Worm (Caenorhabditis elegans) whole organism, young adult: ENCODE data around the gene F35C11.5.
A peak's percentile ranks its signal among the peaks of the same experiment; 100 is the strongest.

Experiments used
- B0019.2 ChIP-seq: fragments of 200-800 bp; sonication (Bioruptor generic); conservative IDR thresholded peaks from 2 replicates; pipeline ENCODE4 v1.3.6; 2022; ENCODE audit warnings: missing genetic modification reagents, missing genetic modification characterization, missing compliant biosample characterization
- B0336.3 ChIP-seq: fragments of 200-800 bp; sonication (Bioruptor generic); IDR thresholded peaks from 2 replicates; pipeline ENCODE4 v1.3.6; 2022; ENCODE audit warnings: missing genetic modification characterization, missing compliant biosample characterization
- D2030.7 ChIP-seq: fragments of 200-800 bp; sonication (Bioruptor generic); IDR thresholded peaks from 2 replicates; pipeline ENCODE4 v1.3.6; 2022; ENCODE audit warnings: missing genetic modification reagents, missing genetic modification characterization, missing compliant biosample characterization
- F22D6.2 ChIP-seq: sonication (generic microtip); optimal IDR thresholded peaks from 2 replicates; lab custom pipeline; 2016; ENCODE audit warnings: mild to moderate bottlenecking, missing genetic modification characterization, missing compliant biosample characterization
- F33H1.4 ChIP-seq: fragments of 200-800 bp; sonication (Bioruptor generic); IDR thresholded peaks from 2 replicates; pipeline ENCODE4 v1.3.6; 2022; ENCODE audit warnings: missing genetic modification reagents, missing genetic modification characterization, missing compliant biosample characterization
- F52B5.7 ChIP-seq: sonication (generic microtip); optimal IDR thresholded peaks from 2 replicates; lab custom pipeline; 2016; ENCODE audit warnings: mild to moderate bottlenecking, missing genetic modification characterization, missing compliant biosample characterization
- F57C9.4 ChIP-seq: sonication (generic microtip); optimal IDR thresholded peaks from 2 replicates; lab custom pipeline; 2017; ENCODE audit warnings: mild to moderate bottlenecking, missing genetic modification characterization, missing compliant biosample characterization
- T26A5.8 ChIP-seq: sonication (generic microtip); optimal IDR thresholded peaks from 2 replicates; lab custom pipeline; 2016; ENCODE audit warnings: missing genetic modification characterization, missing compliant biosample characterization
- ama-1 ChIP-seq, 3 experiments: fragments of 150-350 bp in 1 of 3; sonication (generic microtip) in 2 of 3; optimal IDR thresholded peaks; 2 replicates each; lab custom pipeline; 2014 to 2018; ENCODE audit warnings: missing biosample characterization in 2 of 3, missing genetic modification characterization in 2 of 3, missing genetic modification reagents in 2 of 3
- atf-7 ChIP-seq: sonication (generic microtip); optimal IDR thresholded peaks from 2 replicates; lab custom pipeline; 2017; ENCODE audit warnings: mild to moderate bottlenecking, missing genetic modification characterization, missing compliant biosample characterization
- bed-2 ChIP-seq: fragments of 200-800 bp; sonication (Bioruptor generic); IDR thresholded peaks from 2 replicates; pipeline ENCODE4 v1.3.6; 2022; ENCODE audit warnings: missing genetic modification reagents, missing genetic modification characterization, missing compliant biosample characterization
- cebp-1 ChIP-seq, 2 experiments: fragments of 200-800 bp in 1 of 2; sonication (Bioruptor generic) in 1 of 2; sonication (generic microtip) in 1 of 2; IDR thresholded peaks in 1 of 2; optimal IDR thresholded peaks in 1 of 2; 2 replicates each; pipeline versions ENCODE4 v1.3.6 to Lab custom; 2017 to 2022; ENCODE audit warnings: missing compliant biosample characterization in 2 of 2, missing genetic modification characterization in 2 of 2, mild to moderate bottlenecking in 1 of 2, missing genetic modification reagents in 1 of 2, moderate library complexity in 1 of 2
- ceh-91 ChIP-seq: fragments of 200-800 bp; sonication (Bioruptor generic); IDR thresholded peaks from 2 replicates; pipeline ENCODE4 v1.3.6; 2022; ENCODE audit warnings: missing genetic modification reagents, missing genetic modification characterization, missing compliant biosample characterization
- dox-1 ChIP-seq: fragments of 200-800 bp; sonication (Bioruptor generic); IDR thresholded peaks from 2 replicates; pipeline ENCODE4 v1.3.6; 2022; ENCODE audit warnings: missing genetic modification reagents, missing genetic modification characterization, missing compliant biosample characterization
- dpl-1 ChIP-seq: fragments of 150-350 bp; optimal IDR thresholded peaks from 2 replicates; lab custom pipeline; 2014; ENCODE audit warnings: missing biosample characterization, missing genetic modification reagents, missing genetic modification characterization
- efl-1 ChIP-seq: fragments of 150-350 bp; optimal IDR thresholded peaks from 2 replicates; lab custom pipeline; 2014; ENCODE audit warnings: missing biosample characterization, missing genetic modification reagents, missing genetic modification characterization
- egrh-3 ChIP-seq: fragments of 200-800 bp; sonication (Bioruptor generic); IDR thresholded peaks from 2 replicates; pipeline ENCODE4 v1.3.6; 2022; ENCODE audit warnings: missing genetic modification reagents, missing genetic modification characterization, missing compliant biosample characterization
- ekl-4 ChIP-seq: fragments of 200-800 bp; sonication (Bioruptor generic); IDR thresholded peaks from 2 replicates; pipeline ENCODE4 v1.3.6; 2022; ENCODE audit warnings: missing genetic modification reagents, missing genetic modification characterization, missing compliant biosample characterization
- gei-17 ChIP-seq: fragments of 200-800 bp; sonication (Bioruptor generic); optimal IDR thresholded peaks from 2 replicates; lab custom pipeline; 2018; ENCODE audit warnings: mild to moderate bottlenecking, missing genetic modification characterization, missing compliant biosample characterization
- him-1 ChIP-seq: sonication (generic microtip); optimal IDR thresholded peaks from 2 replicates; lab custom pipeline; 2016; ENCODE audit warnings: missing genotype, missing genetic modification reagents, missing genetic modification characterization, missing compliant biosample characterization
- hlh-12 ChIP-seq: sonication (generic microtip); optimal IDR thresholded peaks from 2 replicates; lab custom pipeline; 2016; ENCODE audit warnings: missing genetic modification characterization, missing compliant biosample characterization
- hmg-20 ChIP-seq: fragments of 200-800 bp; sonication (Bioruptor generic); IDR thresholded peaks from 2 replicates; pipeline ENCODE4 v1.3.6; 2022; ENCODE audit warnings: missing genetic modification reagents, missing genetic modification characterization, missing compliant biosample characterization
- lag-1 ChIP-seq: fragments of 200-800 bp; sonication (Bioruptor generic); IDR thresholded peaks from 2 replicates; pipeline ENCODE4 v1.3.6; 2022; ENCODE audit warnings: missing genetic modification reagents, missing genetic modification characterization, missing compliant biosample characterization
- let-607 ChIP-seq, 2 experiments: fragments of 200-800 bp in 1 of 2; sonication (Bioruptor generic) in 1 of 2; sonication (generic microtip) in 1 of 2; optimal IDR thresholded peaks; 2 replicates each; lab custom pipeline; 2016 to 2018; ENCODE audit warnings: mild to moderate bottlenecking in 2 of 2, missing compliant biosample characterization in 2 of 2, missing genetic modification characterization in 2 of 2, moderate library complexity in 2 of 2, missing genotype in 1 of 2
- lin-54 ChIP-seq: fragments of 200-800 bp; sonication (Bioruptor generic); optimal IDR thresholded peaks from 2 replicates; lab custom pipeline; 2018; ENCODE audit warnings: mild to moderate bottlenecking, missing genetic modification characterization, missing compliant biosample characterization
- lsl-1 ChIP-seq: fragments of 200-800 bp; sonication (Bioruptor generic); optimal IDR thresholded peaks from 2 replicates; lab custom pipeline; 2018; ENCODE audit warnings: mild to moderate bottlenecking, missing genetic modification characterization, moderate library complexity, missing compliant biosample characterization
- lsy-27 ChIP-seq: sonication (generic microtip); optimal IDR thresholded peaks from 2 replicates; lab custom pipeline; 2017; ENCODE audit warnings: missing genetic modification characterization, mild to moderate bottlenecking, missing compliant biosample characterization, antibody characterized with exemption, missing genotype, borderline replicate concordance; ENCODE audit not compliant: insufficient read depth
- madf-6 ChIP-seq: fragments of 200-800 bp; sonication (Bioruptor generic); IDR thresholded peaks from 2 replicates; pipeline ENCODE4 v1.3.6; 2022; ENCODE audit warnings: missing genetic modification reagents, missing genetic modification characterization, missing compliant biosample characterization
- madf-8 ChIP-seq: fragments of 200-800 bp; sonication (Bioruptor generic); conservative IDR thresholded peaks from 2 replicates; pipeline ENCODE4 v1.3.6; 2022; ENCODE audit warnings: missing genetic modification reagents, missing genetic modification characterization, missing compliant biosample characterization
- nhr-120 ChIP-seq: fragments of 200-800 bp; sonication (Bioruptor generic); IDR thresholded peaks from 2 replicates; pipeline ENCODE4 v1.3.6; 2022; ENCODE audit warnings: missing genetic modification characterization, missing compliant biosample characterization
- nhr-80 ChIP-seq: sonication (generic microtip); optimal IDR thresholded peaks from 2 replicates; lab custom pipeline; 2016; ENCODE audit warnings: missing genetic modification characterization, missing compliant biosample characterization
- nhr-90 ChIP-seq: sonication (generic microtip); optimal IDR thresholded peaks from 2 replicates; lab custom pipeline; 2016; ENCODE audit warnings: missing genotype, mild to moderate bottlenecking, missing genetic modification characterization, missing compliant biosample characterization
- pbrm-1 ChIP-seq: fragments of 200-800 bp; sonication (Bioruptor generic); IDR thresholded peaks from 2 replicates; pipeline ENCODE4 v1.3.6; 2022; ENCODE audit warnings: missing genetic modification reagents, missing genetic modification characterization, missing compliant biosample characterization
- rcor-1 ChIP-seq: fragments of 200-800 bp; sonication (Bioruptor generic); IDR thresholded peaks from 2 replicates; pipeline ENCODE4 v1.3.6; 2022; ENCODE audit warnings: missing genetic modification reagents, missing genetic modification characterization, missing compliant biosample characterization
- snpc-3.4 ChIP-seq: sonication (generic microtip); optimal IDR thresholded peaks from 2 replicates; lab custom pipeline; 2017; ENCODE audit warnings: missing genetic modification characterization, mild to moderate bottlenecking, missing compliant biosample characterization, antibody characterized with exemption, moderate library complexity, missing genotype, missing genetic modification reagents
- somi-1 ChIP-seq: fragments of 200-800 bp; sonication (Bioruptor generic); optimal IDR thresholded peaks from 2 replicates; lab custom pipeline; 2018; ENCODE audit warnings: mild to moderate bottlenecking, missing genetic modification characterization, missing compliant biosample characterization
- xnd-1 ChIP-seq: sonication (generic microtip); optimal IDR thresholded peaks from 2 replicates; lab custom pipeline; 2016; ENCODE audit warnings: missing genotype, missing genetic modification reagents, missing genetic modification characterization, missing compliant biosample characterization
- ztf-28 ChIP-seq: fragments of 200-800 bp; sonication (Bioruptor generic); IDR thresholded peaks from 2 replicates; pipeline ENCODE4 v1.3.6; 2022; ENCODE audit warnings: missing genetic modification reagents, missing genetic modification characterization, missing compliant biosample characterization
- ztf-6 ChIP-seq: fragments of 200-800 bp; sonication (Bioruptor generic); IDR thresholded peaks from 2 replicates; pipeline ENCODE4 v1.3.6; 2022; ENCODE audit warnings: missing genetic modification reagents, missing genetic modification characterization, missing compliant biosample characterization

F35C11.5 gene

DNA sequence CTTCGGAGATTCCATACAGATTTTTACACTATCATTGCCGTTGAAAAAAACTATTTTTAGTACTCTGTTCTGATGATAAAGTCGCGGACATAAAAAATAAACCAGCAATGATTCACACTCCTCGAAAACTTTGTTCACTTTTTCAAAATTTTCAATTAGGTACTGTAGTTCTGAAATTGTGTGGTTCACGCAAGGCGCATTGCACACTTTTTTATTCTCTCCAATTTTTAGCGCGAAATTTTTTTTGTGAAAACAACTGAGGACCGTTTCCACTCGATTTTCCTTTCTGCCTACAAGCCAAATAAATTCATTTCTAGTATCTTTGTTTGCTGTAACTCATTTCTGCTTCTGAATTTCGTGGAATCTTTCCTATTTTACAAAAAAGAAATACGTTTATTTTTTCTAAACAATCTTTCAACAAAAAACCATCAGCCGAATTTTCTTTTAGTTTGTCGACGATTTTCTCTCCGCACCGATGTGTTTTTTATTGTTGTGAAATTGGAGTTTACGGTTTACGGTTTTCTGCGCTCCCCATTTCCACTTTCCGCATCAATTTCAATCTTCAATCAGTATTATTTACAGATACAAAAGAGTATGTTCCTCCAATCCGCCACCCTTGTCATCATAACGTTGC is at the start of gene F35C11.5:
F35C11.5 (plus strand) TSS at position 584 of the 634 bp plus-strand sequence.
- TF ChIP-seq atf-7 (tag; lab: Kevin White, UChicago) (no peak), xnd-1 (peak; percentile 88), madf-6 (GFP tag; lab: Robert Waterston, UW) (peak; percentile 92), egrh-3 (GFP tag; lab: Robert Waterston, UW) (no peak), lsy-27 (tag; lab: Kevin White, UChicago) (no peak), lin-54 (GFP tag; lab: Kevin White, UChicago) (peak; percentile 48), lsl-1 (GFP tag; lab: Kevin White, UChicago) (peak; percentile 93), cebp-1 (GFP tag; IDR thresholded peaks at IDR 0.05; lab: Robert Waterston, UW) (no peak), cebp-1 (tag; optimal IDR thresholded peaks at IDR 0.05; lab: Kevin White, UChicago) (no peak), ama-1 (optimal IDR thresholded peaks at IDR 0.05; lab: Kevin White, UChicago) (no peak), ama-1 (GFP tag; optimal IDR thresholded peaks at IDR 0.05; lab: Kevin White, UChicago) (no peak), efl-1 (GFP tag; lab: Kevin White, UChicago) (peak; percentile 86), D2030.7 (GFP tag; lab: Robert Waterston, UW) (peak; percentile 39; the same call in 1 of the 2 replicates), B0019.2 (GFP tag; lab: Robert Waterston, UW) (peak; percentile 45; the same call in 1 of the 2 replicates), him-1 (peak; percentile 13), dox-1 (peak; percentile 21; the same call in 1 of the 2 replicates), snpc-3.4 (tag; lab: Kevin White, UChicago) (peak; percentile 29), nhr-90 (no peak), F33H1.4 (GFP tag; lab: Robert Waterston, UW) (peak; percentile 67), dpl-1 (GFP tag; lab: Kevin White, UChicago) (peak; percentile 66), ceh-91 (GFP tag; lab: Robert Waterston, UW) (peak; percentile 79), hmg-20 (GFP tag; lab: Robert Waterston, UW) (no peak), rcor-1 (no peak), madf-8 (peak; percentile 75), F57C9.4 (tag; lab: Kevin White, UChicago) (no peak), T26A5.8 (no peak), ekl-4 (GFP tag; lab: Robert Waterston, UW) (no peak)

ce11 chrII:8204039-8204438 is 49.5 kb upstream of the F35C11.5 start, which contains the start of gene col-76:
col-76 (plus strand) TSS chrII:8204339.
- no peak for TF ChIP-seq ztf-6
- TF ChIP-seq B0019.2 (GFP tag; lab: Robert Waterston, UW), result no peak
- no peak for TF ChIP-seq gei-17 (GFP tag; lab: Kevin White, UChicago)

DNA sequence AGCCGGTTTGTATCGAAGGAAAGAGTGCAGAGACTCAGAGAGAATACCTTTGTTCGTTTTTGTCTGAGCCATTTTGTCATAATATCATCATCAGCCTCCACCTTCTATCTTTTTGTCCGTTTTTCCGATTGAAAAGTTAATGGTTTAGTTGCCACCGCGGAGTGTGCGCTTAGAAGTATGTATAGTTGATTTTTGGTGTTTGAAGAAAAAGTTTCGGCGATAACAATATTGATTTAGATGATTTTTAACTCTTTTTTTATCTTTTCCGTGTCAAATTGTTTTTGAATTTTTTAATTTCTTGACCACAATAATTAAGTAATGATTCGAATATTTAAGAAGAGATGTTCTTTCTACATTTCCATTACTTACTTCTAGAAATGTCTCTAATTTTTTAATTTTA is 47.9 kb upstream of the F35C11.5 start:
- TF ChIP-seq pbrm-1 (GFP tag; lab: Robert Waterston, UW) (no peak), nhr-80 (tag; lab: Kevin White, UChicago) (peak; percentile 48)
- TF ChIP-seq, all 124 proteins: peak for 1

DNA sequence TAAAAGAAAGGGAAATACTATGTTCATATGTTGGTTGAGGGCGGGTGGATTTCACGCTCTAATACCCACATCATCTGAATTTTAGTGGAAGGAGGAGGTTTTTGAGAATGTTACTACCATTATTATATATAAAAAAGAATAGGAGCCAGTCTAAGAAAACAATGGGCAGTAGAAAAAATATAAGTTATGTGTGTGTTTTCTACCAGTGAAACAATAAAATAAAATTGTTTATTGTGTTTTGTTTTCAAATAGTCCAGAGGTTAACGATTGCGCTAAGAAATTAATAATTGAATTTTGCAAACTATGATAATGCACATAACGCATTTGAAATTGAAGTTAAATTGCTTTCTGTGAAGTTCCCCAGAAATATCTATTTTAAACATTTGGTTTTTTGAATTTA is 44.1 kb upstream of the F35C11.5 start, which contains the start of gene M110.8:
M110.8 (minus strand) TSS at position 101 of the 400 bp plus-strand sequence.
- TF ChIP-seq hlh-12 (tag; lab: Kevin White, UChicago), result no peak
- no peak for TF ChIP-seq bed-2 (GFP tag; lab: Robert Waterston, UW)
- TF ChIP-seq snpc-3.4 (tag; lab: Kevin White, UChicago), result no peak
- TF ChIP-seq somi-1, result no peak
- no peak for TF ChIP-seq lin-54 (GFP tag; lab: Kevin White, UChicago)
- TF ChIP-seq nhr-120 (GFP tag; lab: Robert Waterston, UW), result no peak
- TF ChIP-seq rcor-1, result no peak
- TF ChIP-seq ztf-28 (GFP tag; lab: Robert Waterston, UW), result no peak
- no peak for TF ChIP-seq F22D6.2
- TF ChIP-seq let-607 (tag; optimal IDR thresholded peaks at IDR 0.05; lab: Kevin White, UChicago), result no peak
- no peak for TF ChIP-seq efl-1 (GFP tag; lab: Kevin White, UChicago)
- TF ChIP-seq B0336.3 (GFP tag; lab: Robert Waterston, UW), result no peak
- TF ChIP-seq cebp-1 (GFP tag; IDR thresholded peaks at IDR 0.05; lab: Robert Waterston, UW), result no peak
- TF ChIP-seq cebp-1 (tag; optimal IDR thresholded peaks at IDR 0.05; lab: Kevin White, UChicago), result no peak
- no peak for TF ChIP-seq F33H1.4 (GFP tag; lab: Robert Waterston, UW)
- no peak for TF ChIP-seq F52B5.7 (tag; lab: Kevin White, UChicago)
- TF ChIP-seq lag-1 (GFP tag; lab: Robert Waterston, UW), result no peak
